Fruit fly (Drosophila melanogaster) S2 (cell line): ENCODE data around the gene Tre1.

Source experiments
- CG8478 ChIP-seq: fragments of >200 bp; optimal IDR thresholded peaks from 2 replicates; lab custom pipeline; 2018
- CTCF ChIP-seq, 2 experiments: fragments of >200 bp; optimal IDR thresholded peaks; 2 replicates each; lab custom pipeline; 2018

- TF ChIP-seq CG8478 (no peak), CTCF (optimal IDR thresholded peaks at IDR 0.05; lab: Kevin White, UChicago) (no peak)
Observed at dm6 chrX:5639083-5639482, 40.7 kb downstream of the Tre1 start.
